Worm (Caenorhabditis elegans) whole organism, L4 larva: ENCODE data around the gene mdf-1.

Source experiments
- D1046.2 ChIP-seq: fragments of 200-800 bp; sonication (Bioruptor generic); IDR thresholded peaks from 2 replicates; pipeline ENCODE4 v1.3.6; 2022; ENCODE audit warnings: missing genetic modification characterization, missing compliant biosample characterization
- F10B5.3 ChIP-seq: sonication (generic microtip); optimal IDR thresholded peaks from 2 replicates; lab custom pipeline; 2016; ENCODE audit warnings: mild to moderate bottlenecking, missing genetic modification characterization, missing compliant biosample characterization
- F26F4.8 ChIP-seq: fragments of 200-800 bp; sonication (Bioruptor generic); conservative IDR thresholded peaks from 2 replicates; pipeline ENCODE4 v1.3.6; 2022; ENCODE audit warnings: missing genetic modification characterization, missing compliant biosample characterization
- F44E2.7 ChIP-seq: fragments of 200-800 bp; sonication (Bioruptor generic); IDR thresholded peaks from 2 replicates; pipeline ENCODE4 v2.1.2; 2022; ENCODE audit warnings: missing genetic modification characterization, missing compliant biosample characterization
- F49E8.2 ChIP-seq: sonication (generic microtip); optimal IDR thresholded peaks from 2 replicates; lab custom pipeline; 2016; ENCODE audit warnings: missing compliant biosample characterization, mild to moderate bottlenecking, missing genetic modification characterization, borderline replicate concordance
- R02D3.7 ChIP-seq: fragments of 150-350 bp; sonication (generic microtip); optimal IDR thresholded peaks from 3 replicates; lab custom pipeline; 2014; ENCODE audit warnings: missing biosample characterization, missing genetic modification characterization
- Y75B8A.6 ChIP-seq: fragments of 200-800 bp; sonication (Bioruptor generic); IDR thresholded peaks from 2 replicates; pipeline ENCODE4 v1.3.6; 2022; ENCODE audit warnings: missing genetic modification reagents, missing genetic modification characterization, missing compliant biosample characterization
- ZK337.2 ChIP-seq: fragments of 200-800 bp; sonication (Bioruptor generic); IDR thresholded peaks from 2 replicates; pipeline ENCODE4 v1.3.6; 2022; ENCODE audit warnings: missing genetic modification reagents, missing genetic modification characterization, missing compliant biosample characterization
- arid-1 ChIP-seq: fragments of 200-800 bp; sonication (Bioruptor generic); conservative IDR thresholded peaks from 2 replicates; pipeline ENCODE4 v1.3.6; 2022; ENCODE audit warnings: missing genetic modification reagents, missing genetic modification characterization, missing compliant biosample characterization
- attf-4 ChIP-seq: sonication (generic microtip); optimal IDR thresholded peaks from 3 replicates; lab custom pipeline; 2017; ENCODE audit warnings: missing biosample characterization, missing genetic modification characterization
- ceh-20 ChIP-seq: fragments of 200-800 bp; sonication (Bioruptor generic); IDR thresholded peaks from 2 replicates; pipeline ENCODE4 v1.3.6; 2022; ENCODE audit warnings: missing genetic modification reagents, missing genetic modification characterization, missing compliant biosample characterization
- ceh-28 ChIP-seq: fragments of 150-350 bp; optimal IDR thresholded peaks from 2 replicates; lab custom pipeline; 2014; ENCODE audit warnings: missing biosample characterization, missing genetic modification reagents, missing genetic modification characterization
- ceh-44 ChIP-seq: fragments of 200-800 bp; sonication (Bioruptor generic); IDR thresholded peaks from 2 replicates; pipeline ENCODE4 v1.3.6; 2022; ENCODE audit warnings: missing genetic modification reagents, missing genetic modification characterization, missing compliant biosample characterization
- ceh-62 ChIP-seq: sonication (generic microtip); optimal IDR thresholded peaks from 2 replicates; lab custom pipeline; 2017; ENCODE audit warnings: missing biosample characterization, missing genetic modification characterization
- ces-1 ChIP-seq: fragments of 150-350 bp; sonication (generic microtip); optimal IDR thresholded peaks from 4 replicates; lab custom pipeline; 2014; ENCODE audit warnings: missing biosample characterization, missing genetic modification reagents, missing genetic modification characterization
- daf-16 ChIP-seq, 3 experiments: sonication (generic microtip); optimal IDR thresholded peaks; 2 replicates each; lab custom pipeline; 2016 to 2017; ENCODE audit warnings: missing genetic modification characterization in 3 of 3, missing genetic modification reagents in 3 of 3, mild to moderate bottlenecking in 2 of 3, missing compliant biosample characterization in 2 of 3, missing biosample characterization in 1 of 3, moderate library complexity in 1 of 3
- daf-8 ChIP-seq: fragments of 200-800 bp; sonication (Bioruptor generic); IDR thresholded peaks from 2 replicates; pipeline ENCODE4 v1.3.6; 2022; ENCODE audit warnings: missing genetic modification characterization, missing compliant biosample characterization
- duxl-1 ChIP-seq: sonication (generic microtip); optimal IDR thresholded peaks from 2 replicates; lab custom pipeline; 2016; ENCODE audit warnings: mild to moderate bottlenecking, missing genetic modification characterization, moderate library complexity, missing compliant biosample characterization; ENCODE audit not compliant: poor library complexity
- egl-27 ChIP-seq: sonication (generic microtip); optimal IDR thresholded peaks from 3 replicates; lab custom pipeline; 2017; ENCODE audit warnings: missing biosample characterization, missing genetic modification reagents, missing genetic modification characterization
- egl-43 ChIP-seq: fragments of 200-800 bp; sonication (Bioruptor generic); IDR thresholded peaks from 2 replicates; pipeline ENCODE4 v1.3.6; 2022; ENCODE audit warnings: missing genetic modification reagents, missing genetic modification characterization, missing compliant biosample characterization
- fos-1 ChIP-seq: fragments of 150-350 bp; optimal IDR thresholded peaks from 2 replicates; lab custom pipeline; 2014; ENCODE audit warnings: missing biosample characterization, missing genetic modification characterization
- jun-1 ChIP-seq: fragments of 150-350 bp; optimal IDR thresholded peaks from 2 replicates; lab custom pipeline; 2014; ENCODE audit warnings: missing biosample characterization, missing genetic modification reagents, missing genetic modification characterization
- lin-1 ChIP-seq: fragments of 200-800 bp; sonication (Bioruptor generic); IDR thresholded peaks from 2 replicates; pipeline ENCODE4 v1.3.6; 2022; ENCODE audit warnings: missing genetic modification reagents, missing genetic modification characterization, missing compliant biosample characterization
- lin-15B ChIP-seq: fragments of 150-350 bp; sonication (generic microtip); optimal IDR thresholded peaks from 3 replicates; lab custom pipeline; 2014; ENCODE audit warnings: missing biosample characterization, missing genetic modification characterization
- lin-29 ChIP-seq: fragments of 200-800 bp; sonication (Bioruptor generic); IDR thresholded peaks from 2 replicates; pipeline ENCODE4 v1.3.6; 2022; ENCODE audit warnings: missing genetic modification reagents, missing genetic modification characterization, missing compliant biosample characterization
- lin-38 ChIP-seq: fragments of 200-800 bp; sonication (Bioruptor generic); IDR thresholded peaks from 2 replicates; pipeline ENCODE4 v1.3.6; 2022; ENCODE audit warnings: missing genetic modification reagents, missing genetic modification characterization, missing compliant biosample characterization
- lin-39 ChIP-seq: fragments of 150-350 bp; optimal IDR thresholded peaks from 2 replicates; lab custom pipeline; 2014; ENCODE audit warnings: missing biosample characterization, missing genetic modification reagents, missing genetic modification characterization
- madf-5 ChIP-seq, 2 experiments: fragments of 200-800 bp; sonication (Bioruptor generic); IDR thresholded peaks; 2 replicates each; pipeline ENCODE4 v1.3.6; 2022; ENCODE audit warnings: missing compliant biosample characterization in 2 of 2, missing genetic modification characterization in 2 of 2
- mxl-3 ChIP-seq: fragments of 200-800 bp; sonication (Bioruptor generic); optimal IDR thresholded peaks from 2 replicates; lab custom pipeline; 2018; ENCODE audit warnings: mild to moderate bottlenecking, missing genetic modification characterization, missing compliant biosample characterization
- nhr-10 ChIP-seq: fragments of 150-350 bp; optimal IDR thresholded peaks from 2 replicates; lab custom pipeline; 2014; ENCODE audit warnings: missing biosample characterization, missing genetic modification characterization
- nhr-42 ChIP-seq: fragments of 200-800 bp; sonication (Bioruptor generic); IDR thresholded peaks from 2 replicates; pipeline ENCODE4 v1.3.6; 2022; ENCODE audit warnings: missing genetic modification characterization, missing compliant biosample characterization
- nhr-48 ChIP-seq: sonication (generic microtip); optimal IDR thresholded peaks from 2 replicates; lab custom pipeline; 2016; ENCODE audit warnings: mild to moderate bottlenecking, missing genetic modification characterization, missing compliant biosample characterization
- nhr-77 ChIP-seq: fragments of 150-350 bp; optimal IDR thresholded peaks from 2 replicates; lab custom pipeline; 2014; ENCODE audit warnings: missing biosample characterization, missing genetic modification characterization
- pha-4 ChIP-seq, 2 experiments: fragments of 150-350 bp in 1 of 2; fragments of 200-800 bp in 1 of 2; sonication (Bioruptor generic) in 1 of 2; IDR thresholded peaks in 1 of 2; optimal IDR thresholded peaks in 1 of 2; 2 replicates each; pipeline versions ENCODE4 v1.3.6 to Lab custom; 2014 to 2022; ENCODE audit warnings: missing genetic modification characterization in 2 of 2, missing genetic modification reagents in 2 of 2, missing biosample characterization in 1 of 2, missing compliant biosample characterization in 1 of 2
- php-3 ChIP-seq: fragments of 200-800 bp; sonication (Bioruptor generic); IDR thresholded peaks from 2 replicates; pipeline ENCODE4 v1.3.6; 2022; ENCODE audit warnings: missing genetic modification reagents, missing genetic modification characterization, missing compliant biosample characterization
- snpc-1.2 ChIP-seq: fragments of 200-800 bp; sonication (Bioruptor generic); IDR thresholded peaks from 2 replicates; pipeline ENCODE4 v1.3.6; 2022; ENCODE audit warnings: missing genetic modification reagents, missing genetic modification characterization, missing compliant biosample characterization
- snpc-4 ChIP-seq: fragments of 150-350 bp; optimal IDR thresholded peaks from 2 replicates; lab custom pipeline; 2014; ENCODE audit warnings: missing biosample characterization, missing genetic modification characterization
- spr-3 ChIP-seq: fragments of 200-800 bp; sonication (Bioruptor generic); optimal IDR thresholded peaks from 2 replicates; lab custom pipeline; 2018; ENCODE audit warnings: mild to moderate bottlenecking, missing genetic modification characterization, missing compliant biosample characterization
- tag-97 ChIP-seq: fragments of 200-800 bp; sonication (Bioruptor generic); IDR thresholded peaks from 2 replicates; pipeline ENCODE4 v1.3.6; 2022; ENCODE audit warnings: missing genetic modification characterization, missing compliant biosample characterization
- tra-1 ChIP-seq: fragments of 200-800 bp; sonication (Bioruptor generic); IDR thresholded peaks from 2 replicates; pipeline ENCODE4 v1.3.6; 2022; ENCODE audit warnings: missing genetic modification reagents, missing genetic modification characterization, missing compliant biosample characterization
- unc-130 ChIP-seq: sonication (generic microtip); optimal IDR thresholded peaks from 2 replicates; lab custom pipeline; 2016; ENCODE audit warnings: missing genetic modification reagents, missing genetic modification characterization, missing compliant biosample characterization
- unc-39 ChIP-seq: sonication (generic microtip); optimal IDR thresholded peaks from 2 replicates; lab custom pipeline; 2017; ENCODE audit warnings: missing biosample characterization, missing genetic modification characterization
- vab-7 ChIP-seq: fragments of 200-800 bp; sonication (Bioruptor generic); IDR thresholded peaks from 2 replicates; pipeline ENCODE4 v1.3.6; 2022; ENCODE audit warnings: missing genetic modification reagents, missing genetic modification characterization, missing compliant biosample characterization
- zfp-2 ChIP-seq: sonication (generic microtip); optimal IDR thresholded peaks from 2 replicates; lab custom pipeline; 2016; ENCODE audit warnings: mild to moderate bottlenecking, missing genetic modification characterization, missing compliant biosample characterization
- zip-11 ChIP-seq: fragments of 200-800 bp; sonication (Bioruptor generic); IDR thresholded peaks from 2 replicates; pipeline ENCODE4 v1.3.6; 2022; ENCODE audit warnings: missing genetic modification characterization, missing compliant biosample characterization
- zip-2 ChIP-seq: fragments of 150-350 bp; optimal IDR thresholded peaks from 2 replicates; lab custom pipeline; 2014; ENCODE audit warnings: missing biosample characterization, missing genetic modification characterization
- ztf-11 ChIP-seq: fragments of 150-350 bp; optimal IDR thresholded peaks from 2 replicates; lab custom pipeline; 2014; ENCODE audit warnings: missing biosample characterization, missing genetic modification characterization

Gene mdf-1

ce11 chrV:9549459-9549858 lies 5.4 kb upstream of the mdf-1 start, which contains the start of gene nstp-10 (continued):
- TF ChIP-seq nhr-42, result no peak
- no peak for TF ChIP-seq lin-39 (tag; lab: Kevin White, UChicago)
- TF ChIP-seq unc-130 (GFP tag; lab: Kevin White, UChicago), result peak; percentile 93
- TF ChIP-seq daf-16 (GFP tag; optimal IDR thresholded peaks at IDR 0.05; lab: Kevin White, UChicago), result no peak
- TF ChIP-seq daf-16 (tag; optimal IDR thresholded peaks at IDR 0.05; lab: Kevin White, UChicago), result peak; percentile 7
- TF ChIP-seq arid-1 (GFP tag; lab: Robert Waterston, UW), result 0 out of 2 replicates have a peak, but pooled peaks have one; percentile 33
- TF ChIP-seq pha-4 (GFP tag; IDR thresholded peaks at IDR 0.05; lab: Robert Waterston, UW), result no peak
- peak; percentile 8 for TF ChIP-seq pha-4 (tag; optimal IDR thresholded peaks at IDR 0.05; lab: Kevin White, UChicago)
- TF ChIP-seq zip-11 (GFP tag; lab: Robert Waterston, UW), result no peak
- no peak for TF ChIP-seq tag-97 (GFP tag; lab: Robert Waterston, UW)
- TF ChIP-seq nhr-48 (tag; lab: Kevin White, UChicago), result no peak
- TF ChIP-seq php-3, result no peak
- no peak for TF ChIP-seq ceh-20 (GFP tag; lab: Robert Waterston, UW)
- TF ChIP-seq ceh-44 (GFP tag; lab: Robert Waterston, UW), result peak; percentile 91
- no peak for TF ChIP-seq ceh-28
- TF ChIP-seq F44E2.7 (GFP tag; lab: Robert Waterston, UW), result no peak
- TF ChIP-seq ZK337.2 (GFP tag; lab: Robert Waterston, UW), result peak; percentile 44; the same call in 1 of the 2 replicates

DNA sequence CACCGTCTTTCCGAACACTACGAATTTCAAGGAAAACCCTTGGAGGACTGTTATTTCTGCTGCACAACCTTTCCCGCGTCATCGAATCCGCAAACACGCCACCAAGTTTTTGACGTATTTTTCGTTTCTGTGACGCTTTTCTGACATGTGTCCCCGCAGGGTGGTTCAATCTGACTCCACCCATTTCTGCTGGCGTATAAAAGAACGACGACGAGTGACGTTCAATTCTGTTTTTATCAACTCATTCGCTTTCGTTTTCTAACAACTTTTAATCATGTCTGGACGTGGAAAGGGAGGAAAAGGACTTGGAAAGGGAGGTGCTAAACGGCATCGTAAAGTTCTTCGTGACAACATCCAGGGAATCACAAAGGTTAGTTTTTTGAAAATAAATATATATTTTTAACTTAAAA lies 2.8 kb upstream of the mdf-1 start, which contains the start of gene his-37:
Gene his-37, plus strand, starts transcription at position 246 of the 410 bp plus-strand sequence.
- no peak for TF ChIP-seq R02D3.7 (tag; lab: Kevin White, UChicago)
- peak; percentile 91 for TF ChIP-seq F10B5.3 (tag; lab: Kevin White, UChicago)
- TF ChIP-seq nhr-77, result peak; percentile 99
- TF ChIP-seq daf-8 (GFP tag; lab: Robert Waterston, UW), result peak; percentile 85; the same call in 1 of the 2 replicates
- TF ChIP-seq nhr-10, result peak; percentile 73
- peak; percentile 94 for TF ChIP-seq lin-1 (GFP tag; lab: Robert Waterston, UW)
- TF ChIP-seq F44E2.7 (GFP tag; lab: Robert Waterston, UW), result no peak
- TF ChIP-seq egl-43, result peak; percentile 95
- TF ChIP-seq attf-4 (tag; lab: Kevin White, UChicago), result peak; percentile 21
- TF ChIP-seq zfp-2 (tag; lab: Kevin White, UChicago), result peak; percentile 85
- TF ChIP-seq fos-1, result peak; percentile 74
- TF ChIP-seq tra-1 (GFP tag; lab: Robert Waterston, UW), result peak; percentile 98
- peak; percentile 94 for TF ChIP-seq php-3
- TF ChIP-seq ZK337.2 (GFP tag; lab: Robert Waterston, UW), result peak; percentile 68; the same call in 1 of the 2 replicates
- TF ChIP-seq zip-11 (GFP tag; lab: Robert Waterston, UW), result no peak
- TF ChIP-seq F26F4.8, result no peak
- no peak for TF ChIP-seq ztf-11 (tag; lab: Kevin White, UChicago)
- no peak for TF ChIP-seq ceh-62 (tag; lab: Kevin White, UChicago)
- peak; percentile 54 for TF ChIP-seq snpc-4 (tag; lab: Kevin White, UChicago)
- TF ChIP-seq madf-5 (GFP tag; IDR thresholded peaks at IDR 0.05; lab: Robert Waterston, UW), result peak in 1 of 2 experiments; percentile 86; a peak in 1 of 4 replicates
- no peak for TF ChIP-seq snpc-1.2 (GFP tag; lab: Robert Waterston, UW)
- peak; percentile 52 for TF ChIP-seq unc-39 (tag; lab: Kevin White, UChicago)
- TF ChIP-seq nhr-42, result peak; percentile 97
- peak; percentile 96 for TF ChIP-seq duxl-1
- TF ChIP-seq Y75B8A.6, result peak; percentile 64; the same call in 1 of the 2 replicates
- TF ChIP-seq lin-38 (GFP tag; lab: Robert Waterston, UW), result peak; percentile 91
- TF ChIP-seq vab-7 (GFP tag; lab: Robert Waterston, UW), result peak; percentile 92
- peak; percentile 89 for TF ChIP-seq spr-3 (GFP tag; lab: Kevin White, UChicago)
- TF ChIP-seq egl-27 (tag; lab: Kevin White, UChicago), result peak; percentile 27
- TF ChIP-seq lin-39 (tag; lab: Kevin White, UChicago), result peak; percentile 62
- peak; percentile 99 for TF ChIP-seq mxl-3 (GFP tag; lab: Kevin White, UChicago)
- peak; percentile 92 for TF ChIP-seq zip-2 (tag; lab: Kevin White, UChicago)
- peak; percentile 95 for TF ChIP-seq lin-29 (GFP tag; lab: Robert Waterston, UW)
- no peak for TF ChIP-seq lin-15B (tag; lab: Kevin White, UChicago)
- no peak for TF ChIP-seq F49E8.2 (tag; lab: Kevin White, UChicago)
- TF ChIP-seq ces-1 (GFP tag; lab: Kevin White, UChicago), result peak; percentile 89
- TF ChIP-seq jun-1 (tag; lab: Kevin White, UChicago), result peak; percentile 97
- TF ChIP-seq unc-130 (GFP tag; lab: Kevin White, UChicago), result no peak
- peak; percentile 92 for TF ChIP-seq arid-1 (GFP tag; lab: Robert Waterston, UW)
- TF ChIP-seq D1046.2 (GFP tag; lab: Robert Waterston, UW), result peak; percentile 91; the same call in 1 of the 2 replicates
